Fruit fly (Drosophila melanogaster): ENCODE data around the gene CG7653.

dm6 chr2L:15916588-15916987 is 36.6 kb upstream of the CG7653 start, which contains the start of gene CG13244:
- TF ChIP-seq CTCF (optimal IDR thresholded peaks at IDR 0.05) (no peak), CG8478 (optimal IDR thresholded peaks at IDR 0.05) (no peak)
